Fruit fly (Drosophila melanogaster) ovary, adult (tissue): ENCODE data around the gene CG12106.

Source experiments
- CG17801 ChIP-seq: fragments of 200-800 bp; optimal IDR thresholded peaks from 2 replicates; lab custom pipeline; 2019; ENCODE audit warnings: missing biosample characterization, mild to moderate bottlenecking, missing genetic modification characterization, moderate library complexity; ENCODE audit not compliant: partially characterized antibody

Gene CG12106

dm6 chrX:9232199-9232598 lies 38.5 kb downstream of the CG12106 start, which contains the start of gene CG12121:
Gene CG12121 (minus strand): TSS chrX:9232378.
- TF ChIP-seq CG17801, result peak; percentile 35

DNA sequence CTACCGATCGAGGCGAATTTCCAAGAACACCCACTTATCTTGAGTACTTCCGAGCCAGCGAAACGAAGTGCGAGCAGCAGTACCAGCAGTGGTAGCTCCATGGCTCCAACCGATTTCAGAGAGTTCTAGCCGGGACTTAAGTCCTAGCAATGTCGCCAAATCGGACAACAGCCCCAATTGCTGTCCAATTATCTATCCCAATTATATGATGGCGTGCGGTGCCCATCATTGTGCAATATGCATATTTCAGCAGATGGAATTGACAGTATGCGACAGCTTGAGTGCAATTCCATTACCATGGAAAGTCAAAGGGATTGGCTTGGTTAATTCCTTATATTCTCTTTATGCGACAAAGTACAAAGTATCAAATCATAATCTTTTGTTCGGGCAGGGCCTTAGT lies 42.8 kb downstream of the CG12106 start, which contains the start of gene Ir8a:
Gene Ir8a (minus strand): TSS at position 101 of the 400 bp plus-strand sequence.
- TF ChIP-seq CG17801, result no peak

DNA sequence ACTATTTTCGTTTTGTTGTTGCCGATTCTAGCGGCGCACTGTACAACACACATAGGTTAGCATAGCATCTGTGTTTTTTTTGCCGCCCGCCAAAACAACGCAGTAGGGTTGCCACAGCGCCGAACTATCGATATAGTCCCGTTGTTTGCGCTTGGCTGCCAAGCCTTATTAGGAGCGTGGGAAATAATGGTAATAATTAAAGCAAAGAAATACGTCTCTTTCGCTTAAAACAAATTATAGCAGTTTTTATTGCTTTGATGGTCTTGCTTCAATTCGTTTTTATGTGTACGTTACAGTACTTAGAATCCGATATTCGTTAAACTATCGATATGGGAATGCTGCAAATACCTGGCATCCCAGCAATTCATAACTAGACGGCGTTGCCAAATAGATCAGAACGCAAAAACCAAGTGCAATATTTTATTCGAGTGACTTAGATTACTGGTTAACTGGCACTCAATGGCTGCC lies 49.8 kb downstream of the CG12106 start, which contains the start of the genes mxc and Larp7:
Gene mxc (minus strand): TSS at position 51 of the 468 bp plus-strand sequence.
Gene Larp7 (plus strand): TSS at position 401 of the 468 bp plus-strand sequence.
- TF ChIP-seq CG17801, result peak; percentile 72
